Fruit fly (Drosophila melanogaster): ENCODE results near the gene CG32591.

- TF ChIP-seq N (GFP tag; optimal IDR thresholded peaks at IDR 0.05) (no peak), psq (GFP tag; optimal IDR thresholded peaks at IDR 0.05) (no peak), br (GFP tag; optimal IDR thresholded peaks at IDR 0.05) (no peak), Hnf4 (GFP tag; optimal IDR thresholded peaks at IDR 0.05) (no peak), Vsx2 (GFP tag; optimal IDR thresholded peaks at IDR 0.05; ENCODE audit: partially characterized antibody) (peak; percentile 9), h (GFP tag; optimal IDR thresholded peaks at IDR 0.05) (peak; percentile 8), tai (GFP tag; optimal IDR thresholded peaks at IDR 0.05) (no peak), lola (GFP tag; optimal IDR thresholded peaks at IDR 0.05) (no peak)
These were observed 25.2 kb upstream of the CG32591 start for dm6 chrX:14953896-14954295.

Measured in whole organism, wandering third instar larva.